Fruit fly (Drosophila melanogaster): Measurements from ENCODE around the gene CG42688.

CG42688 gene

DNA sequence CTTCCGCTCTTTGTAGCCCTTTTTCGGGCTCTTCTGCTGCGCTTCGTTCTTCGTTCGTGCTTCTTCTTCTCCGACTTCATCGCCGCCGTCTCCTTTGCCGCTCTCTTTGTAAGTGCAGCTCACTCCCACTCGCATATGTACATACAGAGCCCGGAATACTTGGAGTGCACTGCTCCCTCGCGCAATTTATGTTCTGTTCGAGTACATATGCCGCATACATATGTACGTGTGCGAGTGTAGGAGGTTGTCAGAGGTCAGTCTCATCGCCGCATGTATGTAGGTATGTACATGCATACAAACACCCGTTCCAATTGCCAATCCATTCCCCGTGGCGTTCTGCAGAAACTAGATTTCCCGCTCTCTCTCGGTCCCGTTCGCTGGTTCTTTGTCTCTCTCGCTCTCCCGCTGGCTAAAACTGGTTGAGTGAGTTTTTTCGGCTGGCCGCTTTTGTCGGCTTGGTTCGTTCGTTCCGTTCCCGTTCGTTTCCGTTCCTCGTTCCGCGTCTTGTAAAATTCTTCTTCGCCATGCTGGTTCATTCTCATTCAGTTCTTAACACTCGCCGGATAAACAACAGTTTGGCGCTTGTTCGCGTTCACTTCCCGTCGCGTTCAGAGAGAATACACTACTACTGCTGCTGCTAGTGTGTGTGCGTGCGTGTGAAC lies 24.5 kb downstream of the CG42688 start (continued):
- TF ChIP-seq CG17612 (GFP tag; IDR thresholded peaks at IDR 0.05) (no peak), usp (GFP tag; optimal IDR thresholded peaks at IDR 0.05) (no peak), CG17385 (GFP tag; optimal IDR thresholded peaks at IDR 0.05) (peak; percentile 86), crol (GFP tag; IDR thresholded peaks at IDR 0.05) (no peak), da (GFP tag; optimal IDR thresholded peaks at IDR 0.05) (no peak), CG6854 (GFP tag; optimal IDR thresholded peaks at IDR 0.05) (peak; percentile 62), slou (GFP tag; optimal IDR thresholded peaks at IDR 0.05) (no peak), H15 (GFP tag; IDR thresholded peaks at IDR 0.05) (no peak), CG33213 (GFP tag; optimal IDR thresholded peaks at IDR 0.05) (peak; percentile 40), jigr1 (GFP tag; IDR thresholded peaks at IDR 0.05) (no peak), unc-4 (GFP tag; IDR thresholded peaks at IDR 0.05; ENCODE audit: partially characterized antibody) (peak; percentile 42; the same call in 1 of the 2 replicates), ara (GFP tag; IDR thresholded peaks at IDR 0.05) (peak; percentile 34; the same call in 1 of the 2 replicates), CG8765 (GFP tag; IDR thresholded peaks at IDR 0.05) (no peak), CG10462 (GFP tag; optimal IDR thresholded peaks at IDR 0.05) (no peak), CG2712 (tag; optimal IDR thresholded peaks at IDR 0.05) (peak; percentile 33), luna (GFP tag; optimal IDR thresholded peaks at IDR 0.05) (no peak), dmrt11E (tag; optimal IDR thresholded peaks at IDR 0.05) (peak; percentile 15), CG14050 (GFP tag; IDR thresholded peaks at IDR 0.05) (no peak), sc (optimal IDR thresholded peaks at IDR 0.05) (no peak), sc (GFP tag; optimal IDR thresholded peaks at IDR 0.05) (no peak), Chrac-16 (GFP tag; optimal IDR thresholded peaks at IDR 0.05) (no peak), CG13894 (tag; optimal IDR thresholded peaks at IDR 0.05) (peak; percentile 73), wdn (GFP tag; IDR thresholded peaks at IDR 0.05) (no peak), grn (GFP tag; optimal IDR thresholded peaks at IDR 0.05) (no peak), abd-A (tag; optimal IDR thresholded peaks at IDR 0.05) (peak; percentile 70), tna (GFP tag; IDR thresholded peaks at IDR 0.05; ENCODE audit: partially characterized antibody) (no peak), Neu2 (GFP tag; optimal IDR thresholded peaks at IDR 0.05; ENCODE audit: borderline replicate concordance) (no peak), gem (tag; optimal IDR thresholded peaks at IDR 0.05) (peak; percentile 37), Doc2 (GFP tag; IDR thresholded peaks at IDR 0.05) (no peak), bcd (GFP tag; optimal IDR thresholded peaks at IDR 0.05) (no peak), CG9932 (GFP tag; IDR thresholded peaks at IDR 0.05) (no peak), Tbp (GFP tag; optimal IDR thresholded peaks at IDR 0.05) (no peak), emc (GFP tag; optimal IDR thresholded peaks at IDR 0.05) (no peak), fru (optimal IDR thresholded peaks at IDR 0.05) (no peak), nmo (GFP tag; optimal IDR thresholded peaks at IDR 0.05) (no peak), CG30403 (GFP tag; optimal IDR thresholded peaks at IDR 0.05) (no peak), schlank (tag; optimal IDR thresholded peaks at IDR 0.05) (peak; percentile 14), ssp (GFP tag; IDR thresholded peaks at IDR 0.05) (no peak), bab2 (GFP tag; optimal IDR thresholded peaks at IDR 0.05) (no peak), CG10431 (GFP tag; optimal IDR thresholded peaks at IDR 0.05) (peak; percentile 20), ap (GFP tag; IDR thresholded peaks at IDR 0.05) (no peak), D19A (tag; optimal IDR thresholded peaks at IDR 0.05) (peak; percentile 48), gce (GFP tag; IDR thresholded peaks at IDR 0.05) (no peak), CG34376 (GFP tag; optimal IDR thresholded peaks at IDR 0.05) (peak; percentile 85), bowl (GFP tag; IDR thresholded peaks at IDR 0.05) (no peak), CG9727 (GFP tag; optimal IDR thresholded peaks at IDR 0.05) (peak; percentile 17), dm (GFP tag; optimal IDR thresholded peaks at IDR 0.05) (peak; percentile 83), tin (GFP tag; optimal IDR thresholded peaks at IDR 0.05) (no peak), CG8359 (GFP tag; optimal IDR thresholded peaks at IDR 0.05; ENCODE audit: borderline replicate concordance) (no peak), CG2199 (GFP tag; IDR thresholded peaks at IDR 0.05) (peak; percentile 55; the same call in 2 of the 3 replicates), Bgb (GFP tag; IDR thresholded peaks at IDR 0.05; ENCODE audit: partially characterized antibody) (peak; percentile 56; the same call in 1 of the 2 replicates), Lpt (GFP tag; optimal IDR thresholded peaks at IDR 0.05) (no peak)

Data from whole organism, embryonic.